Fruit fly (Drosophila melanogaster): ENCODE results near the gene Nha1.

Gene Nha1

DNA sequence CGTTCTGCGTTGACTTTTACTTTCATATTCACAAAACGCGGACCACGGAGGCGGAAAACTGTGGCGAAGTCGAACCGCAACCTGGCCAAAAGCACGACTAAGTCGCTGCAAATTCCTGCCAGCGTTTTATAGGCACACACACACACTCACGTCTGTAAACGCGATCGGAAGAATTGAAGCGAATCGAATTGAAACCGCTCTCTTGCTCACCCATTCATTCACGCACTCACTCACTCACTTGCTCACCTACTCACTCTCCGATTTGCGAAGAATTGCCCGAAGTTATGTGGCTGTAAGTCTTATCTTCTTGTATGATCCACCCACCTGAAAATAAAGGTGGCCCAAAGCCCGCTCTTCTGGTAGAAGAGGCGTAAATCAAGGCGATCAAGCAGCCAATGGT, at the start of gene Nha1:
Gene Nha1, minus strand, starts transcription at position 101 of the 400 bp plus-strand sequence.
- TF ChIP-seq noc (tag; optimal IDR thresholded peaks at IDR 0.05), result no peak

DNA sequence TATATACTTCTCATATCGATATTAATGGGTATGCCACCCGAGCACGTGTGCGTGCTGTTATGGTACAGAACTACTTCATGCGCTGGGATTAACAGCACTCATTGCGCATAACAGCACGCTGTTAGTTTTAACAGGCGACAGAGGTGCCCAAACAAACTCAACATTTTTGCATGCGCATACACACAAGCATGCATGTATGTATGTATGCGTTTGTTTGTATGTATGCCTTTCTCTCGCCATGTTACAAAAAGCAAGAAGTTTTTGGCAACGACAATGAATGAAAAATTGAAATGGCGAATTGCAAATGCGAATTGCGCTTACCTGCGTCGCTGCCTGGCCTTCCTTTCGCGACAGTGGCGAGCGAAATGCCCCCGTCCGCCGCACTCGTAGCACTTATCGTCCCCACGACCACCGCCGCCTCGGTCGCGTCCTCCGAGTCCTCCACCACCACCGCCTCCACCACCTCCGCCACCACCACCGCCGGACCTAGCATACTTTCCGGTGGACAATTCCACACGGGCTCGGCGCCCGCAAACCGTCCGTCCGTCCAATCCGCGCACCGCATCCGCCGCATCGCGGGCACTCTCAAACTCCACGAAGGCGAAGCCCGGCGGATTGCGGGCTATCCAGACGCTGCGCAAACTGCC, 49.1 kb upstream of the Nha1 start:
- no peak for TF ChIP-seq noc (tag; optimal IDR thresholded peaks at IDR 0.05)

DNA sequence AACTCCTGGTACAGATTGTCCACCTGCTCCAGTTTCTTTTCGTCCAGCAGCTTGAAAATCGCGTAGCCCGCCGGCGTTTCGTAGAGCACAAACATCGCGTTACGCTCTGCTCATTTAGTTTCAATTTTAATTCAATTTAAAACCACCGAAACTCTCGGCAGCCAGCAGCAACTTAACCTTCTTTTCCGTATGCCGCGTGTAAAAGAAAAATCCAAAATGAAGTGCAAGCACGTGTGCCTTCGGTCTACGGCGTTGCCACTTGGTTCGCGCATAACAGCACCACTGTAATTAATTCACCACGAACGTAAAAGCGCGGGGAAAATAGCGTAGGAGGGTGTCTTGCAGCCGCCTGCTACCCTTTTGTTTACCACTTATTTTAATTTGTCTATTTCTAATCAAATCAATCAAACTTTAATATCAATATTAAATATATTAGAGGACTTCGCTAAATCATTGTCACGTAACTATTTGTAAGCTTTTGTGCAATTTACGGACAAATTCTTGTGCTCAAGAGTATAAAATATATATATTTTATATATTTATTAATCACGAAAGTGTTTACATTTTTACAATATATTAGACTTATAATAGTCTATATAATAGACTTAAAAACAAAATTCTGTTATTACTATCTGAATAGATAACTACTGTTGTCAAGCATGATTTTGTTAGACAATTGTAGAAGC, 48.5 kb upstream of the Nha1 start, which contains the start of gene nop5:
Gene nop5, minus strand, starts transcription at position 227 of the 686 bp plus-strand sequence.
- TF ChIP-seq noc (tag; optimal IDR thresholded peaks at IDR 0.05), result no peak

DNA sequence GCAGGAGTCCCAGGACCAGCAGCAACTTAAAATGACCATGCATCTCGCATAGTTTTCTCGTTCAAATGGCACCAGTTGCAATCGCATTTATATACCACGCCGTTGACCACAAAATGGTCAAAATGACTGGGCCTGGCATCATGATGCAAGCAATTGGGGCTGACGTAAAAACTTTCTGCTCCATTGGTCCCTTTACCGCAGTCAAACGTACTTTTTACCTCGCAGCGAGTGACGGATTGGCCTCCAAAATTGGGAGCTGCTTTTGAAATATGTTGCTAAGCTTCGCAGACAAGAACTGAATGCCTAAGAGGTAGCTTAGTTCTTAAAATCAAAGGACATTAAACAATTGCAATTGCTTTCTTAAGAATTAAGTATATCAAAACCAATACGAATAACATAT, 46.2 kb upstream of the Nha1 start, which contains the start of gene CG32829:
Gene CG32829, minus strand, starts transcription at position 101 of the 400 bp plus-strand sequence.
- TF ChIP-seq noc (tag; optimal IDR thresholded peaks at IDR 0.05), result no peak

DNA sequence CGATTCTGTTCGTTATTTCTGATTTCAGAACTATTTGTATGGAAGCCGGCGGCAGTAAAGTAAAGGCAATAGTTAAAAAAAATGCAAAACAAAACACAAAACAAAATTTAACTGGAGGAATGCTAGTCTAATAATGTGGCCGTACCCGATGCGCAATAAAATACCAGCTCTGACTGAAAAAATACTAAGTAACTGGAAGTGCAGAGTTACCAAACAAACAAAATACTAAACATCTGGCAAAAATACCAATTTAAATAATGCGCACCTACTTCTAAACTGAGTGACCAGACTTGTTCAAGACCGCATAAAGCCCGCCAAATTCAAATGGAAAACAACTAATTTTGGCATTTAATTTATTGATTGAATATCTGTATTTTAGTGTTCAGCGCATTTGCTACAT, 43.8 kb upstream of the Nha1 start, which contains the start of gene Wee1:
Gene Wee1, minus strand, starts transcription at position 175 of the 400 bp plus-strand sequence.
- TF ChIP-seq noc (tag; optimal IDR thresholded peaks at IDR 0.05), result no peak

DNA sequence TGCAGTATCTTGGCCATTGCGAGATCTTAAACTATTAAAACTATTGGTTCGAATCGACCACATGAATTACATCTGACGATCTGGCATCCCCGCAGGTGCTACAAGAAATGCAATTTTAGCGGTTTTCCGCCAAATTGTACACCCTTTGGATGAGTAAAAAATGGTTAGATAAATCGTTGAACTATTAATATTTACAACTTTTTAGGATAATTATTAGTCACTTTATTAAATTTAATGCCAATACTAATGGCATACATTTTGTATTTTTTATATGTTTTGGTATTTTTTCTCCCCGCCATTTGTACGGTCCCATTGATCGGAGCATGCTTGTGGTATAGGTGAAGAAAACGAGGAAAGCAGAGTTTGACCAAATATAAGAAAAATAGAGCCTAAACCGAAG, 37.6 kb upstream of the Nha1 start, which contains the start of the genes Polr1F and Rat1:
Gene Polr1F, minus strand, starts transcription at position 84 of the 400 bp plus-strand sequence.
Gene Rat1, plus strand, starts transcription at position 323 of the 400 bp plus-strand sequence.
- TF ChIP-seq noc (tag; optimal IDR thresholded peaks at IDR 0.05), result no peak

DNA sequence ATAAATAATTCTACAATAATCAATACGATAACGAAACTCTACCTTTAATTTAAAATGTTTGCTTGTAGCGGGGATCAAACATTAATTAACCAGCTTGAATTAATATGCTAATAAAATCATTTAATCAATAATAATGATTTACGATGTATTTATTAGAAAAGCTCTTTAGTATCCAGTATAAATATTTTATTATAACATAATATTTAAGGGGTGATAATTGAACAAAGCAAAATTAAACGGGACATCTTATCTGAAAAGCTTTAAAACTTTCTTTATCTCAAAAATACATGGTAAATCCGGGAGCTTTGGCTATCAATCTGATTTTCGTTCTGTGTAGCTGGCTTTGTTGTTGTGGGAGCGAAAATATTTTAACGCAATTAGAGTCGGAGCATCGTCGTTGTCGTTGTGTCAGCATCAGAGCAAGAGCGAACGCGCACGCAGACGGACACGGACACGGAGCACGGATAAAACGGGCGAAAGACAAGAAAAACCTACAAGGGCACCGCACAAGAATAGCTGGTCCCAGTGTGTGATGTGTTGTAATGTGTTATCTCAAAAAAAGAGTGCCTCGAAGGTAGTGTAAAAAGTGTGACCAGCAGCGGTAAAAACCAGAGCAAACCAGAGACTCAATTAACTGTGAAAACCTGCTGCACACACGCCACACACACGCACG, 4.5 kb upstream of the Nha1 start, which contains the start of gene Nlg2:
Gene Nlg2, plus strand, starts transcription at position 375 of the 673 bp plus-strand sequence.
- no peak for TF ChIP-seq noc (tag; optimal IDR thresholded peaks at IDR 0.05)

DNA sequence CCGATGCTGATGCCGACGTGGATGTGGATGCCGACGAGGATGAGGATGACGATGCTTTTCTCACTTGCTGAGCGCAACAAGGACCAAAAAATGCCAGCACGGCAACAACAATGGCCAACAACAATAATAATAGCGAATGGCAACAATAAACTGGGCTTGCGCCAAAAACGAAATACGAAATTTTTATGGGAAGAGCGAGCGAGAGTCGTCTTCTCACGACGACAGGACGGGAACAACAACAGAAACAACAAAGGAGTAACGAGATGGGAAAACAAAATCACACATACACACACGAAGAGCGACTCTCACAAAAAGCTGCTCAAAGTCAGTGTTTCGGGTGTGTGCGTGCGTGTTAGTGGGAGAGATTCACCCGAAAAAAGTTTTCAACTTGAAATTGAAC, 3.8 kb upstream of the Nha1 start:
- TF ChIP-seq noc (tag; optimal IDR thresholded peaks at IDR 0.05), result no peak

DNA sequence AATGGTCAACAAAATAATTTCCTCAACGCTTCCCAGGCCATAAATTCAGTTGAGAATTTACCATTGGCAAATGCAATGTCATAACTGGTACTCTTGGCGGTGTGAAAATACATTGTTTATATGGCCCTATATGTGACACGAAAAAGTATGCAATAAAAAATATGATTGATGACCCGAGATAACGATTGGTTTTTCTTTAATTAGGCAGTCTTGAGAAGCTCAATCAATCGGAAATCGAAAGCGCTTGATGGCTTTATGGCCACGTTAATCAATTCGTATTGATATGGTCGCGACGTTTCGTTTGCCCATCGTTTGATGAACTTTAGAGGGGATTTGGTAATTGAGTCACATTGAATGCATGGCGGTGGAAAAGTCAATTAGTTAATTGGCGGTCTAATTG, 588 bp upstream of the Nha1 start:
- TF ChIP-seq noc (tag; optimal IDR thresholded peaks at IDR 0.05), result peak; percentile 37

DNA sequence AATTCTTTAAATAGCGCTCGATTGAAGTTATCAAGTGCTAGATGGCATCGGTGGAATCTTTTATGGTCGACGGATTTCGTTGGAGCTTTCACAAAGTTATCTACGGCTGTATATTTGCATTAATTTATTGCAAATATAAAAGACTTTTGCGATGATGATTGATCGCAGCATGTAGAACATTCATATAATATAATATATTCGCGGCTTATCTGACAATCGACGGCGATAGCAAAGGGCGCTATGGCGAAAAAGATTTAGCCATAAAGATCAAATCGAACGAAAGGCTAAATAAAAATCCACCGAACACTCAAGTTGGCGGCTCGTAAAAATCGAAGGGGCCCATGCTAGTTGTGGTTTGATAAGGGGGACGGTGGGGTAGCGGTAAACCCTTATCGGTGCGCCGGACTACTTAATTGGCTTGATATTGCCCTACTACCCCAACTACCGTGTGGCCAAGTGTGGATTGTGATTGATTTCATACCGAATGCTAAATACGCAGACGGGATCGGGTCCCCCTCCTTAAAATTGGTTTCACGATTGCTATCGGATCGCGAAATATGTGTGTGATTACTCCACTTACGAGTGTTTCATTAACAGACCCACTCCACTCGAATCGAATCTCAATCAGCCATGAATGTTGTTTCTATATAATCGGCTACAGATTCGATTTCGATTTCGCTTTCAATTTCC, 1.9 kb downstream of the Nha1 start:
- peak; percentile 90 for TF ChIP-seq noc (tag; optimal IDR thresholded peaks at IDR 0.05)

DNA sequence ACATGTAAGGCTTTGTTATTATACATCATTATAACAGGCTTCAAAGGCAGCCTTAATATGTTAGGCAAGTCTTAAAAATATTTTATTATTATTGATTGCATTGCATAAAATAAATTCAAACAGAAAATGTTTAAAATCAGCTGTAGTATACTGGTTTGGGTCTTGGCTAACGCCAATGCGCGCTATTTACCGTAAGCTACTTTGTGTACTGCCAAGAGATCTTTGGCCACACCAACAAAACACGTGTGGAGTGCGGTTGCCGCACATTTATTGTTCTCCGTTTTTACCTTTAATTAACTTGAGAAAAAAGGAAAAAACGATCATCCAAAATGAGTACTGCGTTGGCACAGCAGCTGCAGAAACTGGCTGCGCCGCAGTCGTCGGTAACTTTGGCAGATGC, 16.3 kb downstream of the Nha1 start:
- TF ChIP-seq noc (tag; optimal IDR thresholded peaks at IDR 0.05), result no peak

DNA sequence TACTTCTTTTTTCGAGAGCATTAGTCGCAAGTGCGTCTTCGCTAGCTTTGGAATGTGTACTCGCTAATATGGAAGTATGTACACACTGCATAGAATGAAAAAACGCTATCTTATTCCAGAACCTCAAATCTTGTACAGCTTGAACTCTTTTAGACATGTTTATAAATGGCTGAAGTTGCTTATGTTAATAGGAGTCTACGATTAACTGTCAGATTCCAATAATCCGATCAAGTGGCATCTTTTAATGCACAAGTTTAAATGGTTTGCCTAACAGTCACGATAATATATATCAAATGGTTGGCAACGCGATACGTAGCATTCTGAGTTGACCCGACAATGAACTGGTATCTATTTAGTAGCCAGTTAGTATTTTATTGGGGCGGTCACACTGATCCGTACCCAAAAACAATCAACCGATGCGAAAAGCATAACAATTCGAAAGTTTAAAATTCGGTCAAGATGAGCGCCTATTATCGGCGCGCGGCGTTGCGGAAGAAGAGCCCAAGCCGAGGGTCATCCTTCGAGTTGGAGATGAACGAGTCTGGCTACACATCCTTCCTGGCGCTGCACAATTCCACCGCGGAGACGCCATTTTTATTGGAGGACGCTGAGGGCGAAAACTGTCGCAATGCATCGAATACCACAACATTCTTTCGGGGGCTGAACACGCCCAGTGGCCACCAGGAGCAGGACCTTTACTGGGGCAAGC, 18.1 kb downstream of the Nha1 start, which contains the start of gene Rca1:
Gene Rca1, plus strand, starts transcription at position 353 of the 709 bp plus-strand sequence.
- TF ChIP-seq noc (tag; optimal IDR thresholded peaks at IDR 0.05), result no peak

DNA sequence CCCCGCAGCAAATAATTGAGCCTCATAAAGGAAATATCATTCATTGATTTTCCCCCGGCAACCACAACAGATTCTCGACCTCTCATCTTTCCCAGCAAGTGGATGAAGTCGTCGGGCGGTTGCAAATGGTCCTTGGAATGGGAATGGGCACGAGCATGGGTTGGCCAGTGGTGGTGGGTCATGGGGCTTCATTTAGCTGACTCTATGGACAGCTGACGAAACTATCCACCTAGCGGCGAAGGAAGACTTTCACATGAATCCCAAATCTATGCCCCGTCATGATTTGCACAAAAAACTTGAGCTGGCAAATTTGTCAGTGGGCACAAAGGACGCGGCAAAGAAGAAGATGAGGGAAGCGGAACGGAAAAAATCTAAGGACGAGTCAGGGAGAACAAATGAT, 19.2 kb downstream of the Nha1 start:
- TF ChIP-seq noc (tag; optimal IDR thresholded peaks at IDR 0.05), result no peak

DNA sequence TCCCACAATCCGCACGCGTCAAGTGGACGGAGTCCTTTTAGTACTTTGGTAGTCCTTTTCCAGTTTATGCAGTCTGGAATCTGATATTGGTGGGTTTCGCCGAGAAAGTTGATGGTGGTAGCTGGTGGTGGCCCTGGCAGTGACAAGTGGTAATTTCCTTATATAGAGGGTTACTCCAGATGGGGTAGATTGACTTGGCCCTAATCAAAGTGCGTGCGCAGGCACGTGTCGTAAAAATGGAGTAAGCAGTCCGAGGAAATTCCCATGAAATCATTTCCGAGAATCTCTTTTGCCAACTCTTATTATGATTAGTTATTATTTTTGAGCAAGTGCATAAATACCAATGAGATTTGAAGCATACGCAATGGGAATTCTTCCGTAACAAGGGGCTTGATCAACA, 26.8 kb downstream of the Nha1 start:
- no peak for TF ChIP-seq noc (tag; optimal IDR thresholded peaks at IDR 0.05)

DNA sequence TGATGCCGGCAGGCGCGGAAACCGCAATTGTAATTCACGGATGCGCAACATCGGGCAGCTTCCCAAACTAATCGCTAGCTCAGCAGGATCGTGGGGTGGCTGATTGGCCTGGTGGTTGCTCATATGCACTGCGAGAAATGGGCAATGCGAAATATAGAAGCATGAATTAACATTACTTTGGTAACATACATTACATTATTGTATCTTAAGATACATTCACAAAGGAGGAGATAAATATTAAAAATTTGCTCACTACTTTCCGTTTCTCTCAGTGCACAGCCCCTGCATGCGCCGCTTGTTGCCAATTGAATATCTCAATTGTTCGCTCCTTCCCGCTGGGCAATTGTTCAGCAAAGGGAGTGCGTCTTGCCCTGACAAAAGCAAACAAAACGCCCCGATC, 28.8 kb downstream of the Nha1 start:
- no peak for TF ChIP-seq noc (tag; optimal IDR thresholded peaks at IDR 0.05)

Data from whole organism, larva.